Fruit fly (Drosophila melanogaster): ENCODE data around the gene CG14397.
A peak's percentile ranks its signal among the peaks of the same experiment; 100 is the strongest.

CG14397 gene

dm6 chr2L:21073818-21074217, 17.2 kb upstream of the CG14397 start:
- TF ChIP-seq Eip78C (GFP tag): no peak
- no peak for TF ChIP-seq net (GFP tag; optimal IDR thresholded peaks at IDR 0.05)

dm6 chr2L:21075105-21075504, 15.9 kb upstream of the CG14397 start, which contains the start of gene tadr:
TSS of gene tadr (plus strand) at chr2L:21075405.
- TF ChIP-seq lz (GFP tag; optimal IDR thresholded peaks at IDR 0.05): no peak
- TF ChIP-seq CG8319 (GFP tag; optimal IDR thresholded peaks at IDR 0.05): no peak
- TF ChIP-seq CG6163 (GFP tag; IDR thresholded peaks at IDR 0.05): 0 out of 3 replicates have a peak, but pooled peaks have one; percentile 18
- TF ChIP-seq Blimp-1 (GFP tag; optimal IDR thresholded peaks at IDR 0.05): no peak
- TF ChIP-seq CG9139 (GFP tag; optimal IDR thresholded peaks at IDR 0.05): no peak

- TF ChIP-seq Met (GFP tag; optimal IDR thresholded peaks at IDR 0.05): no peak
- TF ChIP-seq svp (GFP tag): peak; percentile 44
- TF ChIP-seq Hr38 (GFP tag; optimal IDR thresholded peaks at IDR 0.05): no peak
- TF ChIP-seq cyc (GFP tag; optimal IDR thresholded peaks at IDR 0.05): no peak
- TF ChIP-seq CG34406 (GFP tag; optimal IDR thresholded peaks at IDR 0.05): no peak
Measured at dm6 chr2L:21077849-21078248, 13.2 kb upstream of the CG14397 start.

dm6 chr2L:21082444-21083201, 8.4 kb upstream of the CG14397 start, which contains the start of gene CG33511:
TSS of gene CG33511 (minus strand) at chr2L:21082494.
- TF ChIP-seq fkh (GFP tag; optimal IDR thresholded peaks at IDR 0.05): peak; percentile 16
- TF ChIP-seq Sox102F (GFP tag; optimal IDR thresholded peaks at IDR 0.05): no peak
- peak; percentile 88 for TF ChIP-seq svp (GFP tag)
- TF ChIP-seq vri (GFP tag; optimal IDR thresholded peaks at IDR 0.05): peak; percentile 43

dm6 chr2L:21084268-21084667, 6.8 kb upstream of the CG14397 start, which contains the start of gene CG33510:
TSS of gene CG33510 (minus strand) at chr2L:21084326.
- TF ChIP-seq net (GFP tag; optimal IDR thresholded peaks at IDR 0.05) (no peak), CG6276 (GFP tag; optimal IDR thresholded peaks at IDR 0.05) (no peak), CG11762 (GFP tag; optimal IDR thresholded peaks at IDR 0.05; ENCODE audit: insufficient read depth) (no peak), CG8319 (GFP tag; optimal IDR thresholded peaks at IDR 0.05) (no peak)

- TF ChIP-seq Smox (GFP tag; optimal IDR thresholded peaks at IDR 0.05) (no peak), cyc (GFP tag; optimal IDR thresholded peaks at IDR 0.05) (no peak), CG6808 (GFP tag; optimal IDR thresholded peaks at IDR 0.05) (no peak)
Measured at dm6 chr2L:21086406-21086805, 4.6 kb upstream of the CG14397 start, which contains the start of gene CG33509. TSS of gene CG33509 (minus strand) at chr2L:21086506.

dm6 chr2L:21088651-21089050, 2.4 kb upstream of the CG14397 start, which contains the start of gene ppk13:
TSS of gene ppk13 (minus strand) at chr2L:21088751.
- TF ChIP-seq cyc (GFP tag; optimal IDR thresholded peaks at IDR 0.05): no peak
- no peak for TF ChIP-seq CG9139 (GFP tag; optimal IDR thresholded peaks at IDR 0.05)
- no peak for TF ChIP-seq achi (GFP tag; optimal IDR thresholded peaks at IDR 0.05)
- TF ChIP-seq CG15336 (GFP tag; IDR thresholded peaks at IDR 0.05): no peak
- TF ChIP-seq CG10631 (GFP tag; optimal IDR thresholded peaks at IDR 0.05): no peak
- TF ChIP-seq Eip78C (GFP tag): no peak

- no peak for TF ChIP-seq CG11294 (GFP tag; IDR thresholded peaks at IDR 0.05)
- no peak for TF ChIP-seq Eip93F (GFP tag; optimal IDR thresholded peaks at IDR 0.05)
- TF ChIP-seq dac (GFP tag; optimal IDR thresholded peaks at IDR 0.05): no peak
- no peak for TF ChIP-seq fkh (GFP tag; optimal IDR thresholded peaks at IDR 0.05)
- TF ChIP-seq Smox (GFP tag; optimal IDR thresholded peaks at IDR 0.05): no peak
- no peak for TF ChIP-seq Lpt (GFP tag; optimal IDR thresholded peaks at IDR 0.05)
- TF ChIP-seq salr (GFP tag; optimal IDR thresholded peaks at IDR 0.05): no peak
- no peak for TF ChIP-seq fd59A (GFP tag; optimal IDR thresholded peaks at IDR 0.05)
- TF ChIP-seq Eip75B (GFP tag; optimal IDR thresholded peaks at IDR 0.05): no peak
- TF ChIP-seq Sox14 (GFP tag; optimal IDR thresholded peaks at IDR 0.05): no peak
- TF ChIP-seq CG7368 (GFP tag; optimal IDR thresholded peaks at IDR 0.05): no peak
- no peak for TF ChIP-seq acj6 (GFP tag; optimal IDR thresholded peaks at IDR 0.05)
- no peak for TF ChIP-seq Sox102F (GFP tag; optimal IDR thresholded peaks at IDR 0.05)
- no peak for TF ChIP-seq CG6792 (GFP tag; optimal IDR thresholded peaks at IDR 0.05)
- no peak for TF ChIP-seq Ets21C (GFP tag; optimal IDR thresholded peaks at IDR 0.05)
- no peak for TF ChIP-seq CG32006 (GFP tag; optimal IDR thresholded peaks at IDR 0.05)
- TF ChIP-seq Met (GFP tag; optimal IDR thresholded peaks at IDR 0.05): no peak
- no peak for TF ChIP-seq CG34406 (GFP tag; optimal IDR thresholded peaks at IDR 0.05)
- TF ChIP-seq OdsH (GFP tag; optimal IDR thresholded peaks at IDR 0.05): no peak
Measured at dm6 chr2L:21089075-21089474, 2.0 kb upstream of the CG14397 start, which contains the start of gene CG9259. TSS of gene CG9259 (plus strand) at chr2L:21089375.
